Worm (Caenorhabditis elegans) whole organism, young adult: Measurements from ENCODE around the gene dsl-3.

Source experiments
- F55B11.4 ChIP-seq: sonication (generic microtip); optimal IDR thresholded peaks from 2 replicates; lab custom pipeline; 2016; ENCODE audit warnings: missing compliant biosample characterization, missing genetic modification characterization, borderline replicate concordance; ENCODE audit not compliant: insufficient read depth
- Y95B8A.8 ChIP-seq: fragments of 200-800 bp; sonication (Bioruptor generic); IDR thresholded peaks from 2 replicates; pipeline ENCODE4 v1.3.6; 2022; ENCODE audit warnings: missing genetic modification reagents, missing genetic modification characterization, missing compliant biosample characterization
- ama-1 ChIP-seq, 3 experiments: fragments of 150-350 bp in 1 of 3; sonication (generic microtip) in 2 of 3; optimal IDR thresholded peaks; 2 replicates each; lab custom pipeline; 2014 to 2018; ENCODE audit warnings: missing biosample characterization in 2 of 3, missing genetic modification characterization in 2 of 3, missing genetic modification reagents in 2 of 3
- dpl-1 ChIP-seq: fragments of 150-350 bp; optimal IDR thresholded peaks from 2 replicates; lab custom pipeline; 2014; ENCODE audit warnings: missing biosample characterization, missing genetic modification reagents, missing genetic modification characterization
- zfh-2 ChIP-seq: fragments of 200-800 bp; sonication (Bioruptor generic); conservative IDR thresholded peaks from 2 replicates; pipeline ENCODE4 v1.3.6; 2022; ENCODE audit warnings: missing genetic modification reagents, missing genetic modification characterization, missing compliant biosample characterization

DNA sequence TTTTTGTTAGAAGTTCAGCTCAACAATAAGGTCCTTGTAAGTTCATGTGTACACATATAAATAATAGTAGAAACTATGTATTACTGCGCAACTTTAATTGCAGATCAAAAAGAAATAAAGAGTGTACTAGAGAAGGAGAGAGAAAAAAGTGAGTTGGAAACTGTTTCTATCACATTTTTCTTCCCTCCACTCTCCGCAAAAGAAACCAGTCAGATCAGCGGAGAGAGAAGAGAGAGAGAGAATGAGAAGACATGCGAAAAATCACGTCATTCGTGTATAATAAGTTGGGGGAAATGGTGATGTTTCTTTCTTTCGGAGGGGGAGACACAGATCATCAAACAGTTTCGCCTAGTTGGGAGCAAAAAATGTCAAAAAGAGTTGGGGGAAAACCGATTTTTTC, 45.2 kb downstream of the dsl-3 start:
- no peak for TF ChIP-seq F55B11.4 (tag; lab: Kevin White, UChicago)
- TF ChIP-seq ama-1 (optimal IDR thresholded peaks at IDR 0.05; lab: Kevin White, UChicago): no peak
- no peak for TF ChIP-seq ama-1 (GFP tag; optimal IDR thresholded peaks at IDR 0.05; lab: Kevin White, UChicago)
- no peak for TF ChIP-seq dpl-1 (GFP tag; lab: Kevin White, UChicago)
- no peak for TF ChIP-seq zfh-2 (GFP tag; lab: Robert Waterston, UW)
- no peak for TF ChIP-seq Y95B8A.8 (GFP tag; lab: Robert Waterston, UW)
